Fruit fly (Drosophila melanogaster): ENCODE data around the gene NC2beta.

DNA sequence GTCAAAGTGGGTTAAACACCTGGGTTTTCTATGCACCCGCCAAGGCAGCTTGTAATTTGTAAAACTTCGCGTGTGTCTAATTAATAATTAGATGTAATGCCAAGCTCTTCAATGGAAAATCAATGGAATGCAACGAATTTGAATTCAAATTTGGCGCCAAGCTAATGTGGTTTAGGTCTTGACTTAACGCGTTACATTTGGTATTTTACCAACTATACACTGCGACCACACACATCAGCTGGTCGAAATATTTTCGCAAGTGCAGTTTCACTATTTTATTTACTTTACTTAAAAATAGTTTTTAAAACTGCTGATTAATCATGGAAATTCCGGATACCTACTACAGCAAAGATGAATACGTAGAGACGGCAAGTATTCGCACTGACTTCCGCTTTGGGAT lies 2.1 kb upstream of the NC2beta start, which contains the start of gene DCTN5-p25:
- no peak for TF ChIP-seq psq (optimal IDR thresholded peaks at IDR 0.05)
- TF ChIP-seq h (optimal IDR thresholded peaks at IDR 0.05): no peak
- no peak for TF ChIP-seq Sin3A (optimal IDR thresholded peaks at IDR 0.05)
- no peak for TF ChIP-seq ttk (optimal IDR thresholded peaks at IDR 0.05)
- TF ChIP-seq insv (optimal IDR thresholded peaks at IDR 0.05): no peak

Data from Kc167 (cell line).